Worm (Caenorhabditis elegans) whole organism, midembryonic: ENCODE measurements around the gene T08D10.5.

Source experiments
- flt-1 ChIP-seq: fragments of 200-800 bp; sonication (Bioruptor generic); IDR thresholded peaks from 2 replicates; pipeline ENCODE4 v1.3.6; 2022; ENCODE audit warnings: missing genetic modification characterization, missing compliant biosample characterization
- klf-2 ChIP-seq: fragments of 200-800 bp; sonication (Bioruptor generic); conservative IDR thresholded peaks from 2 replicates; pipeline ENCODE4 v1.3.6; 2022; ENCODE audit warnings: missing genetic modification reagents, missing genetic modification characterization, missing compliant biosample characterization
- med-1 ChIP-seq: sonication (generic microtip); optimal IDR thresholded peaks from 2 replicates; lab custom pipeline; 2017; ENCODE audit warnings: missing genetic modification characterization, mild to moderate bottlenecking, missing compliant biosample characterization, antibody characterized with exemption, missing genetic modification reagents; ENCODE audit not compliant: insufficient read depth
- ref-1 ChIP-seq: fragments of 200-800 bp; sonication (Bioruptor generic); conservative IDR thresholded peaks from 2 replicates; pipeline ENCODE4 v1.3.6; 2022; ENCODE audit warnings: missing genetic modification reagents, missing genetic modification characterization, missing compliant biosample characterization
- ztf-23 ChIP-seq: fragments of 200-800 bp; sonication (Bioruptor generic); IDR thresholded peaks from 2 replicates; pipeline ENCODE4 v1.3.6; 2022; ENCODE audit warnings: missing genetic modification reagents, missing genetic modification characterization, missing compliant biosample characterization

DNA sequence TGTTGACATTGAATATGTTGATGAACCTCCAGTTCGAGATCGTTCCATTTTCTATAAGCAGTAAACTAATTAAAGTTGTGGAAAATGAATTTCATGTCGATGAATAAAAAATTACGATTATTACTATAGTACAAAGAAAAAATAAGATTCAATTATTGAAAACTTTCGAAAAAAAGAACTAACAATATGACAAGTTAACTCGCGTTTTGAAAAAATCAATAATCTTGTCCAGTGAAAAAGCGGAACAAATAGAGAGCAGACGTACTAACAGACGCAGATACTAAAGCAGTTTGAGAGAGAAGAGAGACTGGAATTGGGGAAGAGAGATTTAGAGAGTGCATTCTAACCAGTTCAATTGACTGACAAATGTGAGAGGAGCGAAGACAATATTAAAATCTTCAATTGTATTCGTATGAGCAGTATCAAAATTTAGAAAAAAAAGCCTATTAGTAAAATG is 17.3 kb downstream of the T08D10.5 start, which contains the start of gene set-6:
- TF ChIP-seq klf-2 (no peak), med-1 (GFP tag; lab: Kevin White, UChicago) (no peak), ztf-23 (no peak), flt-1 (GFP tag; lab: Robert Waterston, UW) (no peak), ref-1 (no peak)
